Fruit fly (Drosophila melanogaster) whole organism, larva: ENCODE measurements around the gene CG12795.

Experiments
- noc ChIP-seq: fragments of 200-800 bp; sonication (Bioruptor generic); optimal IDR thresholded peaks from 3 replicates; lab custom pipeline; 2019; ENCODE audit warnings: missing biosample characterization, mild to moderate bottlenecking, missing genetic modification characterization, moderate library complexity

CG12795 gene

DNA sequence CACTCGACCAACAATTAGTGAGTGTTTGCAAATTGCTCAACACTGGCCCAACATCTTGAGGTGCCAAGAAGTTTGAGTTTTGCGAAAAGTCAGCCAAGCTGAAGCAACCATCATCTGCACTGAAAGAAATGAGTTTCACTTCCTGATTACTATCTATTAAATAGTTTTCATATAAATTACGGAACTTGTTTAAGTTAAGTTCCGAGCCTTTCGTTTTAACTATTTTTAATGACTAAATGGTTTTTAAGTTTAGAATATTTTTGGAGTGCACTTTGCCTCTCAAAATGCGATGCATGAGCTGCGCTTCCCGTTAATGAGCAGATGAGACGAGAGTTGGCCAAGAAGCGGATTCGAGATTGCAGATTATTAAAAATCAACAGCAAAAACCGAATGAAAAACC is 10.6 kb upstream of the CG12795 start:
- TF ChIP-seq noc (tag; lab: Kevin White, UChicago): no peak

DNA sequence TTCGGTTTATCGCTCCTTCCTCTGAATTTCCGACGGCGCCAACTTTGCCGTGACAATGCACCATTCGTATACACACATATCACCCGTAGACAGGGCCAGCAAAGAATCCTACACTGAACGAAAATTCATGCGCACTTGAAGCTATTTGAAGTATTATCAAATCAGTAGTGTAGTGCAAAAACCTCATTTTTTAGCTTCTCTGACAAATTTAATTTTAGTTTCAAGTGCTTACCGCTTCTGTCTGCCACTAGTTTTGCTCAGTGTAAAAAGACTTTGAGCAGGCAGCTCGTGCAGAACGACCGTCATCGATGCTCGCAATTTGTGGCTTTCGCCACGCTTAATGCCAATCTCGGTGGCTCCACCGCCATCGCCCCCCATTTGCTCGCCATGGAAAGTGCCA is 7.5 kb upstream of the CG12795 start:
- no peak for TF ChIP-seq noc (tag; lab: Kevin White, UChicago)

DNA sequence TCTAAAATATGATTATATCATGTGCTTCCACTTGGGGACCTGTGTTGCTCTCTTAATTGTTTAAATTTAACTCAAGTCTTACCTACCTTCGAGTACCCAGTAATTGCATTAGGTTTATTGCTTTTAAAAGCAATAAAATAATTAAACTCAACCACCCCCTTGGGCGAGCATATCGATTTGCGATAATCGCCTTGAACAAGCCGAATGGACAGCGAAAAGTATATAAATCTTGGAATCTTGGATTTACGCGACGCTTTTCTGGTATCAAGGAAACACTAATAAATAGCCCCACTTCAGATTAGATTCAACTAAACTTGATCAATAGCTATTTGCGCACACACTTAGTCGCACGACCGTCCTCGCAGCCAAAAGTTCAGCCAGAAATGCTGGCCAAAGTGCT is 6.6 kb upstream of the CG12795 start, which contains the start of gene CG2772:
Gene CG2772, plus strand, starts transcription at position 338 of the 400 bp plus-strand sequence.
- peak; percentile 53 for TF ChIP-seq noc (tag; lab: Kevin White, UChicago)

DNA sequence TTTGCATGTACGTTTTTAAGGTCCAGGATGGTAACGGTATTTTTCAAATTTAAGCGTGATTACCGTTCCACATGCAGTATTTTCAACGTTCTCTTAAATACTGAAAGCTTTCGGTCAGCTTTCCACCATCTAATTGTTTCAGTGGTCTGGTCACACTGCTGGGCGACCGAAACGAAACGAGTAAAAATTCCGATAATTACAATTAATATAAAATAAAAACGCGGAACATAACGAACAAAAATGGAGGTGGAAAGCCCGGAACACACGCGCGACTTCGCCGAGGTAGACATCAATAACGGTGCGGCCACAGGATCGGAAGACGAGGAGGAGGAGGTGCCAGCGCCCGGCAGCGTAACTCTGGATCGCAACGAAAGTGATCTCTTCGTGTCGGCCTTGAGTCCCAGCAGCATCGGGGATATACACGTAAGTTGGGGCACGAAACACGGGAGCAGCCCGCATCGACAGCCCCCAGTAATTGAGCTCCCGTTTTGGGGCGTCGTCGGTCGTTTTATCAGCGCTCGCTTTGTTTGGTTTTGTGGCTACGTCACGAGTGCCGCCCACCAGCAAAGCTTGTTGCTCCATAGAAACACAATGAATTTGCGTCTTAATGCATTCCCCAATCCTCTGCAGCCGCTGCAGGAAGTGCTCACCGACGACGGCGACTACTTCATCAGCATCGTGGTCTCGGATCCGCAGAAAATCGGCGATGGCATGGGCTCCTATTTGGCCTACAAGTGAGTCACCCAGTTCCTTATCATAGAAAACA is 2.5 kb upstream of the CG12795 start, which contains the start of gene Snx1:
Gene Snx1, plus strand, starts transcription at position 129 of the 766 bp plus-strand sequence.
- no peak for TF ChIP-seq noc (tag; lab: Kevin White, UChicago)

DNA sequence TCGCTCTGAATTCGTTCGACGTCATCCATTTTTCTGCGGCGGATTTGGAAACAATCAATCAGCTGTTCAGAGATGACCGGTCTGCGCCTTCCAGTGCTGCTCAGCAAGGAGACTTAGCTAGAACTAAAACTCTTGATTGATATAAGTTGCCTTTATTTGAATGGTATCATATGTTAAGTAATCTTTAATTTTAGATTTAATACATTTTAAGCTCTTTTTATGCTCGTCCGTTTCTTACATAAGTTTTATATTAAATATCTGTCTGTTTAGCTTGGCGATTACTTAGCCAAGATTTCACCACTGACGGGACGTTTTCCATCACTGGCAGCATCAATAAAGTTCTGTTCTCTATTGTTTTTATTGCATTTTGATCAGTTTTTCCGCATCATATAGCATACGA is 4.7 kb downstream of the CG12795 start, which contains the start of the genes Cog3 and Sec5:
Gene Cog3, minus strand, starts transcription at position 58 of the 400 bp plus-strand sequence.
Gene Sec5, plus strand, starts transcription at position 296 of the 400 bp plus-strand sequence.
- TF ChIP-seq noc (tag; lab: Kevin White, UChicago): no peak

DNA sequence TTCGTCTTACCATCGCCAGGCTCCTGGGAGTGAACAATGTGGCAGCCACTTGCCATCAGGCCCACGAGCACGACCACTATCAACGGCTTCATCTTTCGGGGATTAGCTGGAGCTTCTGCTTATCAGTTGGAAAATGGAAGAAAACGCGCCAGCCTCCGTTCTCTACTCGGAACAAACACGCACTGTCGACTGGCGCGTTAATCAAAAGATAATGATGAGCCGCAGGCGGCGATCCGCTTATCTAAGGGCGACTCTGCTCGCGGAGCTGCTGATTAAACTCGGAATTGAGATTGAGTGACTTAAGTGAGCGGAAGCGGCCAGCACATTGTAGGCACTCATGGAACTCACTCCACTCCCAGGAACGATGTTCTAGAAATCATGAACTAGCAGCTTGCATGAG is 9.5 kb downstream of the CG12795 start, which contains the start of gene CG3246:
Gene CG3246, minus strand, starts transcription at position 193 of the 400 bp plus-strand sequence.
- peak; percentile 60 for TF ChIP-seq noc (tag; lab: Kevin White, UChicago)

DNA sequence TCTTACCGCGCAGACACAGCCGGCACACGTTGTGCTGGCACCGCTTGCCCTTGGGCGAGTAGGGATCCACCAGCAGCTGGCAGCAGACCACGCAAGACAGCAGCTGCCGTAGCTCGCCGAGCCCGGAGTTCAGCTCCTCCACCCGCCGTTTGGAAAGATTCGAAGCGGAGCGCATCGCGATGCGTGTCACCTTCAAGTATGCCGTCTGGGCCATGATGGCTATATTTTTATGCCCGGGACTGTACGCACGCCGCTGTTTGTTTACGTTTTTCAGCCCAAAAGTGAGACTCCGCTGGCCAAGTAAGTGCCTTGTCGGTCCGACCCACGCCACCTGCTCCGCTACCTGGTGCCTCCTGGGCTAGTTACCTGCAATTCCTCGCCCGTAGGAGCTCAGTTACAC is 13.2 kb downstream of the CG12795 start:
- TF ChIP-seq noc (tag; lab: Kevin White, UChicago): no peak

DNA sequence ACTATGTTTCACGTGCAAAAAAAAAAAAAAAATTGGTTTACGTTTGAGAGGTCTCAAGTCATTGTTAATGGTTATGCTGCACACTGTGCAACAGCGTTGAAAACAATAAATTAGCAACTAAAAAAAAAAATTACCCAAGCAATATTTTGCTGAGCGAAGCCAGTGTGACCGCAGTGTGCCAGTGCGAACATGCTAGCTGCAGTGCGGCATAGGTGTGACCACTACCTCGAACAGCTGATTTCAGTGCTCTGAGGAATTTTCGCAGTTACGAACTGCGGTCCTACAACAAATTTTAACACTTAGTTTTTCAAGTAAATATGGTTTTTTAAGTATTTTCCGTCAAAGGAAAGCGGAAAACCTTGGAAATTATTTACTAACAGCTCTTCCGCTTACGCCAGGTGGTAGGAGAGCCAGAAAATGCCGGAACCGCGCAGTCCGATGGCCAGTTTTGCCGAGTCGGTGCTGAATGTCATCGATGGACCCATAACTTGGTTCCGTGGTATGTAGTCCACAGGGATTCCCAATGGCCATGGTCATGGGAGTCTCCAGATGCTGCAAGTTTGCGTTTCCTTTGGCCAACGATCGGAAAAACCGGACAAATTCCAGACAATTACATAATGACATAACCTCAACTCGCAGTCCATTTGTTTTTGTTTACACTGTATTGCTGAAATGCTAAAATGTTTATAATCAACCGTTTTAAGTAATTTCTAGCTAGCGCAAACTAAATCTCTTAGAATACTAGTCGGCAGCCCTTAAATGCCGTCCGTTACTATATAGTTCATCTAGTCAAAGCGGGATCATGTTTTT is 13.9 kb downstream of the CG12795 start, which contains the start of the genes msl-2 and ND-PDSW:
Gene msl-2, minus strand, starts transcription at position 195 of the 810 bp plus-strand sequence.
Gene ND-PDSW, plus strand, starts transcription at position 240 of the 810 bp plus-strand sequence.
- TF ChIP-seq noc (tag; lab: Kevin White, UChicago): no peak

DNA sequence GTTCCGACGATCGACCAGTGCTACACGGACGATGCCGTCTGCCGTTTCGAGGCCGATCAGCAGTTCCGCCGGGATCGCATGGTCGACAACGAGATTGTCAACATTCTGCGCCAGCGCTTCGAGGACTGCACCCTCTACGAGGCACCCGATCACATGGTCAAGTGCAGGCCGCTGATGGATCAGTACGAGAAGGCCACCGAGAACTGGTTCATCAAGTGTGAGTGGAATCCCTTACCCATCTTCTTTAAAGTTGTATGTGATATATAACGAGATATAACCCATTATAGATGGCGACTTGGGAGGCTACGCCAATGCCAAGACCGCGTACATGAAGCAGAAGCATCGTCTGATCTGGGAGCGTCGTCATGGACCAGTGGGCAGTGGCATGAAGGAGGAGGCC is 14.6 kb downstream of the CG12795 start:
- TF ChIP-seq noc (tag; lab: Kevin White, UChicago): no peak

DNA sequence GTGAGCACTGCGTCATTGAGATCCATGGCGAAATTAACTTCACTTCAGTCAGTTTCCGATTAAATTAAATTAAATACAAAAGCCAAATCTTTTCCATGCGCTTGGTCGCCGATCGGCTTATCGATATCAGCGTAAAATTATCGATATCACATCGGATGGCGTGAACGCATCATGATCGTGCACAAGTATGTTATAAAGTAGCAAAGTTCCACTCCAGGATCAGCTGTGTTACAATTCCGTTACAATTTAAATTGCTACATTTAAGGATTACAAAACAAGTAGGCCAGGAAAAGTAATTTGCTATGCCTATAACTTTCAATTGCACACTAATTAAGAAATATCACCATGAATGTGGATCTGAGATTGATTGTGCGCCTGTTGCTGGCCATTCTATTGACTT is 17.6 kb downstream of the CG12795 start, which contains the start of the genes Pif1 and CG31776:
Gene Pif1, minus strand, starts transcription at position 136 of the 400 bp plus-strand sequence.
Gene CG31776, plus strand, starts transcription at position 314 of the 400 bp plus-strand sequence.
- TF ChIP-seq noc (tag; lab: Kevin White, UChicago): no peak

DNA sequence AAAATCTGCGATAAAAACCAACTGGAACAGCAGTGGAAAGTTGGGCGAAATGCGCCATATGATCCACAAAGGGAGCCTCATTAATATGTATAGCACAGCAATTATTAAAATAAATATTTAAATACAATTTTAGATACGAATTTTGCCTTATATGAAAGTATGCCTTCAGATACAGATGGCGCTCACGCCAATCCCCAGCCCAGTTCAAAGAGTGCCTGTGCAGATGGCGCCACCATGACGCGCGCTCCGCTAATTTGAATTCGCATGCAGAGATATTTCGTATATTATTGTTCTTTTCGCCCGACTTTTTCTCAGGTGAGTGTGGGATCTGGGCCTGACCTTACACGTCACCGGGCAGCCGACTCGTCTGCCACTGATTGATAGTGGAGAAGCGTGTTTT is 20.0 kb downstream of the CG12795 start, which contains the start of gene Pgant4:
Gene Pgant4, plus strand, starts transcription at position 362 of the 400 bp plus-strand sequence.
- TF ChIP-seq noc (tag; lab: Kevin White, UChicago): no peak

DNA sequence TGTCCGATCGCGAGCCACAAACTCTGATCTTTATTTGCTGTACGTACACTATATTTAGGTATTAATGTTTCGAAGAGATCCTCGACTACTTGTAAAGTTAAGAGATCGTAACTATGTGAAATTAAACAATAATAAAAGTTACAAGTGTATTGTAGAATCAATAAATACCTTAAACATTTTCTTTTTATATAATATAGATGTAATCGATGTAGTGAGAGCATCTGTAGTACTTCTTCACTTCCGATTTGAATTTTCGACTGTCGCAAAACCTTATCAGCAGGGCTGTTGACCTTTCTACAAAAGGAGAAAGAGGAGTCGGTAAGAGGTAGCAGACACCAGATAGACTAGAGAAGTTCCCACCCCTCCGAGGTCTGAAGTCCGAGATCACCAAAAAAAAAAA is 22.9 kb downstream of the CG12795 start:
- TF ChIP-seq noc (tag; lab: Kevin White, UChicago): no peak

DNA sequence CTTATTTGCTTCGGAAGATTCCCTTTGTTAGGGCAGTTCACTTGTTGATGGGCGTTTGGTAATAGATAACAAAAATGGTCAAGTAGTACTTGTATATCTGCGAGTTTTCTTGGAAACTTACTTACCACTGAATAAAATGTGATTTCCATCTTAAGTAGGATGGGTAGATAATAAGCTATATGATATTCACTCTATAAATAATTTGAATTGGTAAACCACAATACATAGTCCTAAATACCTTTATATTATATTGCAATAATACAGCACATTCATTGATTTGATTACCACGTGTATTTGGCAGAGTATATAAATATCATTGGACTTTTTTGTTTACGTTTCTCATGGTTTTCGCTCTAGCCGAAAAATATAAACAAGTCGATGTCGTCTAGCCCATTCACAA is 23.7 kb downstream of the CG12795 start:
- TF ChIP-seq noc (tag; lab: Kevin White, UChicago): peak; percentile 67

DNA sequence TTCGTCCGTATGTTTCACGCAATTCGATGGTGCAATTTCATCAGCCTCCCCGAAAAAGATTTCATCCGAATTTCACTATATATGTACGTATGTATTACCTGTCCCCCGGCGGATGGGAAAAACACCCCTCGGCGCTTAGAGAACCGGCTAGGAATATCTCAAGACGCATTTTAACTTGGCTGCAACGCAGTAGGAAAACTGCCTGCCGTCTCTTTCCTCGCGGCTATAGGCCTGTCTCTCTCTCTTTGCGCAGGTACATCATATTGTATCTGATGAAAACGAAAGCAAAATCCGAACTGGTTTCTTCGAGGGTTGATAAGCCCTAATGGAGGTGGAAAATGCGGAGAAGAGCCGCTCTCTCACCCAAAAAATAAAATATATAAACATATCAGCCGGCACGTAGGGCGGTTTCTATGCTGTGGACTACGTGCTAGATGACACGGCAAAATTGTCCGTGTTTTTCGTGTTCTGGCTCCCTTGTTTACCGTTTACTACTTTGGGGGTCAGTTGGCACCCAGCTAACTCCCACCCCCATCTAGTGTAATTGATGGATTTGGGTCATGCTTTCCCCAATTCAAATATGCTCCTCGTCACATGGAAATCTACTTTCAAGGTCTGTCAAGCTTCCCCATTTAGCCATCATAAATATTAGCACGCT is 24.3 kb downstream of the CG12795 start:
- TF ChIP-seq noc (tag; lab: Kevin White, UChicago): no peak
